Worm (Caenorhabditis elegans) whole organism, L1 larva: Measurements from ENCODE around the gene ckb-2.

Experiments
- C16A3.4 ChIP-seq: fragments of 150-350 bp; optimal IDR thresholded peaks from 2 replicates; lab custom pipeline; 2014; ENCODE audit warnings: missing biosample characterization, missing genetic modification characterization
- C34B4.2 ChIP-seq: sonication (generic microtip); optimal IDR thresholded peaks from 2 replicates; lab custom pipeline; 2017; ENCODE audit warnings: mild to moderate bottlenecking, missing genetic modification characterization, missing compliant biosample characterization
- aha-1 ChIP-seq: fragments of 150-350 bp; optimal IDR thresholded peaks from 2 replicates; lab custom pipeline; 2014; ENCODE audit warnings: missing biosample characterization, missing genetic modification characterization
- alr-1 ChIP-seq: fragments of 200-800 bp; sonication (Bioruptor generic); optimal IDR thresholded peaks from 2 replicates; lab custom pipeline; 2018; ENCODE audit warnings: borderline replicate concordance, mild to moderate bottlenecking, missing genetic modification characterization, missing compliant biosample characterization
- ceh-8 ChIP-seq: fragments of 200-800 bp; sonication (Bioruptor generic); optimal IDR thresholded peaks from 2 replicates; lab custom pipeline; 2018; ENCODE audit warnings: mild to moderate bottlenecking, missing genetic modification characterization, moderate library complexity, missing compliant biosample characterization
- ceh-82 ChIP-seq, 3 experiments: fragments of 150-350 bp in 1 of 3; sonication (generic microtip) in 2 of 3; optimal IDR thresholded peaks; 2 replicates each; lab custom pipeline; 2014 to 2017; ENCODE audit warnings: missing biosample characterization in 3 of 3, missing genetic modification characterization in 3 of 3
- ceh-88 ChIP-seq: fragments of 200-800 bp; sonication (Bioruptor generic); IDR thresholded peaks from 2 replicates; pipeline ENCODE4 v1.3.6; 2022; ENCODE audit warnings: missing genetic modification characterization, missing compliant biosample characterization
- ceh-90 ChIP-seq: sonication (generic microtip); optimal IDR thresholded peaks from 2 replicates; lab custom pipeline; 2016; ENCODE audit warnings: missing genetic modification characterization, missing compliant biosample characterization
- ces-1 ChIP-seq: fragments of 150-350 bp; optimal IDR thresholded peaks from 2 replicates; lab custom pipeline; 2014; ENCODE audit warnings: missing biosample characterization, missing genetic modification reagents, missing genetic modification characterization
- dsc-1 ChIP-seq: sonication (generic microtip); optimal IDR thresholded peaks from 2 replicates; lab custom pipeline; 2016; ENCODE audit warnings: mild to moderate bottlenecking, missing genetic modification characterization, missing compliant biosample characterization
- efl-1 ChIP-seq, 4 experiments: fragments of 150-350 bp; optimal IDR thresholded peaks in 3 of 4; peaks in 1 of 4; 1 replicate in 1 of 4; 2 replicates in 3 of 4; lab custom pipeline; 2014; ENCODE audit warnings: missing biosample characterization in 2 of 4, missing genetic modification characterization in 2 of 4, missing genetic modification reagents in 2 of 4
- egl-13 ChIP-seq: sonication (generic microtip); optimal IDR thresholded peaks from 2 replicates; lab custom pipeline; 2016; ENCODE audit warnings: missing genotype, missing genetic modification reagents, missing genetic modification characterization, missing compliant biosample characterization
- elt-2 ChIP-seq: sonication (generic microtip); optimal IDR thresholded peaks from 2 replicates; lab custom pipeline; 2016; ENCODE audit warnings: missing genetic modification characterization, mild to moderate bottlenecking, inconsistent platforms, missing compliant biosample characterization, missing genetic modification reagents
- elt-3 ChIP-seq, 6 experiments: fragments of 150-350 bp in 1 of 6; sonication (generic microtip); optimal IDR thresholded peaks; 2 replicates each; lab custom pipeline; 2017 to 2018; ENCODE audit warnings: missing biosample characterization in 6 of 6, missing genetic modification characterization in 6 of 6, inconsistent platforms in 1 of 6
- ets-5 ChIP-seq: fragments of 200-800 bp; sonication (Bioruptor generic); IDR thresholded peaks from 2 replicates; pipeline ENCODE4 v1.3.6; 2022; ENCODE audit warnings: missing genetic modification characterization, missing compliant biosample characterization
- fkh-4 ChIP-seq: sonication (generic microtip); optimal IDR thresholded peaks from 2 replicates; lab custom pipeline; 2016; ENCODE audit warnings: missing compliant biosample characterization, missing genetic modification characterization, borderline replicate concordance
- fkh-8 ChIP-seq: sonication (generic microtip); optimal IDR thresholded peaks from 2 replicates; lab custom pipeline; 2016; ENCODE audit warnings: mild to moderate bottlenecking, missing genetic modification characterization, missing compliant biosample characterization
- fos-1 ChIP-seq: fragments of 150-350 bp; optimal IDR thresholded peaks from 2 replicates; lab custom pipeline; 2014; ENCODE audit warnings: missing biosample characterization, missing genetic modification characterization
- grh-1 ChIP-seq: fragments of 200-800 bp; sonication (Bioruptor generic); IDR thresholded peaks from 2 replicates; pipeline ENCODE4 v1.3.6; 2022; ENCODE audit warnings: missing genetic modification reagents, missing genetic modification characterization, missing compliant biosample characterization
- hlh-17 ChIP-seq: fragments of 200-800 bp; sonication (Bioruptor generic); optimal IDR thresholded peaks from 2 replicates; lab custom pipeline; 2018; ENCODE audit warnings: missing genetic modification characterization, mild to moderate bottlenecking, missing compliant biosample characterization, moderate library complexity, borderline replicate concordance
- irx-1 ChIP-seq: sonication (generic microtip); optimal IDR thresholded peaks from 2 replicates; lab custom pipeline; 2016; ENCODE audit warnings: missing genetic modification characterization, missing compliant biosample characterization
- isw-1 ChIP-seq: fragments of 200-800 bp; sonication (Bioruptor generic); IDR thresholded peaks from 2 replicates; pipeline ENCODE4 v1.3.6; 2022; ENCODE audit warnings: missing genetic modification characterization, missing compliant biosample characterization
- lin-13 ChIP-seq: fragments of 150-350 bp; optimal IDR thresholded peaks from 2 replicates; lab custom pipeline; 2014; ENCODE audit warnings: missing biosample characterization, missing genetic modification reagents, missing genetic modification characterization
- lin-14 ChIP-seq: fragments of 200-800 bp; sonication (Bioruptor generic); optimal IDR thresholded peaks from 2 replicates; lab custom pipeline; 2018; ENCODE audit warnings: mild to moderate bottlenecking, missing genetic modification characterization, moderate library complexity, missing compliant biosample characterization
- lin-35 ChIP-seq, 2 experiments: fragments of 150-350 bp; optimal IDR thresholded peaks; 2 replicates each; lab custom pipeline; 2014; ENCODE audit warnings: missing biosample characterization in 2 of 2, missing genetic modification characterization in 2 of 2, missing genetic modification reagents in 2 of 2
- lin-39 ChIP-seq: fragments of 150-350 bp; optimal IDR thresholded peaks from 2 replicates; lab custom pipeline; 2014; ENCODE audit warnings: missing biosample characterization, missing genetic modification reagents, missing genetic modification characterization
- lir-3 ChIP-seq: sonication (generic microtip); optimal IDR thresholded peaks from 2 replicates; lab custom pipeline; 2016; ENCODE audit warnings: mild to moderate bottlenecking, missing genetic modification characterization, moderate library complexity, missing compliant biosample characterization; ENCODE audit not compliant: poor library complexity
- mdl-1 ChIP-seq, 2 experiments: fragments of 150-350 bp; optimal IDR thresholded peaks; 2 replicates each; lab custom pipeline; 2014 to 2017; ENCODE audit warnings: missing biosample characterization in 2 of 2, missing genetic modification characterization in 2 of 2, inconsistent platforms in 1 of 2
- mef-2 ChIP-seq: fragments of 150-350 bp; optimal IDR thresholded peaks from 2 replicates; lab custom pipeline; 2014; ENCODE audit warnings: missing biosample characterization, missing genetic modification characterization
- mep-1 ChIP-seq: fragments of 150-350 bp; optimal IDR thresholded peaks from 2 replicates; lab custom pipeline; 2014; ENCODE audit warnings: missing biosample characterization, missing genetic modification characterization
- nhr-11 ChIP-seq: fragments of 150-350 bp; optimal IDR thresholded peaks from 2 replicates; lab custom pipeline; 2014; ENCODE audit warnings: missing biosample characterization, missing genetic modification characterization
- nhr-12 ChIP-seq: sonication (generic microtip); optimal IDR thresholded peaks from 2 replicates; lab custom pipeline; 2017; ENCODE audit warnings: missing biosample characterization, missing genetic modification characterization
- nhr-19 ChIP-seq: fragments of 200-800 bp; sonication (Bioruptor generic); conservative IDR thresholded peaks from 2 replicates; pipeline ENCODE4 v1.3.6; 2022; ENCODE audit warnings: missing genetic modification characterization, missing compliant biosample characterization
- nhr-237 ChIP-seq: fragments of 150-350 bp; optimal IDR thresholded peaks from 2 replicates; lab custom pipeline; 2014; ENCODE audit warnings: missing biosample characterization, missing genetic modification characterization
- nhr-28 ChIP-seq: fragments of 150-350 bp; optimal IDR thresholded peaks from 2 replicates; lab custom pipeline; 2014; ENCODE audit warnings: missing biosample characterization, missing genetic modification characterization
- nhr-47 ChIP-seq: sonication (generic microtip); optimal IDR thresholded peaks from 2 replicates; lab custom pipeline; 2016; ENCODE audit warnings: mild to moderate bottlenecking, missing genetic modification characterization, moderate library complexity, missing compliant biosample characterization
- nhr-71 ChIP-seq: sonication (generic microtip); optimal IDR thresholded peaks from 2 replicates; lab custom pipeline; 2016; ENCODE audit warnings: mild to moderate bottlenecking, missing genetic modification characterization, moderate library complexity, missing compliant biosample characterization
- nhr-76 ChIP-seq: sonication (generic microtip); optimal IDR thresholded peaks from 2 replicates; lab custom pipeline; 2017; ENCODE audit warnings: missing biosample characterization, missing genetic modification characterization
- nhr-84 ChIP-seq: sonication (generic microtip); optimal IDR thresholded peaks from 2 replicates; lab custom pipeline; 2017; ENCODE audit warnings: missing biosample characterization, missing genetic modification characterization
- pag-3 ChIP-seq: sonication (generic microtip); optimal IDR thresholded peaks from 2 replicates; lab custom pipeline; 2017; ENCODE audit warnings: missing genetic modification characterization, mild to moderate bottlenecking, missing compliant biosample characterization, antibody characterized with exemption, borderline replicate concordance; ENCODE audit not compliant: insufficient read depth
- pax-3 ChIP-seq: fragments of 200-800 bp; sonication (Bioruptor generic); optimal IDR thresholded peaks from 2 replicates; lab custom pipeline; 2018; ENCODE audit warnings: mild to moderate bottlenecking, missing genetic modification characterization, moderate library complexity, missing compliant biosample characterization
- pqm-1 ChIP-seq: sonication (generic microtip); optimal IDR thresholded peaks from 3 replicates; lab custom pipeline; 2017; ENCODE audit warnings: missing biosample characterization, missing genetic modification characterization
- rnt-1 ChIP-seq: sonication (generic microtip); optimal IDR thresholded peaks from 2 replicates; lab custom pipeline; 2016; ENCODE audit warnings: mild to moderate bottlenecking, missing genetic modification characterization, moderate library complexity, missing compliant biosample characterization
- snpc-4 ChIP-seq: fragments of 150-350 bp; optimal IDR thresholded peaks from 2 replicates; lab custom pipeline; 2014; ENCODE audit warnings: missing biosample characterization, missing genetic modification characterization
- snu-23 ChIP-seq: sonication (generic microtip); optimal IDR thresholded peaks from 2 replicates; lab custom pipeline; 2016; ENCODE audit warnings: missing genetic modification characterization, missing compliant biosample characterization
- sptf-1 ChIP-seq: fragments of 150-350 bp; optimal IDR thresholded peaks from 2 replicates; lab custom pipeline; 2014; ENCODE audit warnings: missing biosample characterization, missing genetic modification characterization
- sup-37 ChIP-seq: fragments of 200-800 bp; sonication (Bioruptor generic); optimal IDR thresholded peaks from 2 replicates; lab custom pipeline; 2018; ENCODE audit warnings: mild to moderate bottlenecking, missing genetic modification characterization, missing compliant biosample characterization
- tlp-1 ChIP-seq: fragments of 150-350 bp; optimal IDR thresholded peaks from 2 replicates; lab custom pipeline; 2014; ENCODE audit warnings: missing biosample characterization, missing genetic modification characterization
- unc-130 ChIP-seq: fragments of 150-350 bp; optimal IDR thresholded peaks from 2 replicates; lab custom pipeline; 2017; ENCODE audit warnings: missing biosample characterization, missing genetic modification characterization, inconsistent platforms
- unc-86 ChIP-seq: sonication (generic microtip); optimal IDR thresholded peaks from 2 replicates; lab custom pipeline; 2016; ENCODE audit warnings: missing genetic modification characterization, missing compliant biosample characterization
- unc-98 ChIP-seq: fragments of 200-800 bp; sonication (Bioruptor generic); IDR thresholded peaks from 2 replicates; pipeline ENCODE4 v1.3.6; 2022; ENCODE audit warnings: missing genetic modification characterization, missing compliant biosample characterization
- vab-15 ChIP-seq: sonication (generic microtip); optimal IDR thresholded peaks from 2 replicates; lab custom pipeline; 2017; ENCODE audit warnings: missing genotype, mild to moderate bottlenecking, missing genetic modification characterization, missing compliant biosample characterization
- zag-1 ChIP-seq: fragments of 150-350 bp; optimal IDR thresholded peaks from 2 replicates; lab custom pipeline; 2014; ENCODE audit warnings: missing biosample characterization, missing genetic modification characterization
- ztf-4 ChIP-seq: fragments of 150-350 bp; optimal IDR thresholded peaks from 2 replicates; lab custom pipeline; 2014; ENCODE audit warnings: missing biosample characterization, missing genetic modification characterization

Gene ckb-2

ce11 chrIII:4343070-4343469 lies 24.7 kb upstream of the ckb-2 start, which contains the start of the genes B0285.3 and lcmt-1 (continued):
- TF ChIP-seq isw-1 (GFP tag; lab: Robert Waterston, UW) (peak; percentile 5; the same call in 1 of the 2 replicates), lin-14 (peak; percentile 87), elt-2 (tag; lab: Kevin White, UChicago) (no peak), hlh-17 (GFP tag; lab: Kevin White, UChicago) (no peak), fkh-8 (tag; lab: Kevin White, UChicago) (peak; percentile 38), C34B4.2 (no peak), pqm-1 (tag; lab: Kevin White, UChicago) (no peak), rnt-1 (tag; lab: Kevin White, UChicago) (peak; percentile 94), nhr-71 (peak; percentile 73), unc-98 (GFP tag; lab: Robert Waterston, UW) (no peak), aha-1 (no peak), nhr-12 (tag; lab: Kevin White, UChicago) (no peak), vab-15 (tag; lab: Kevin White, UChicago) (no peak), dsc-1 (peak; percentile 75), sptf-1 (tag; lab: Kevin White, UChicago) (no peak), sup-37 (no peak), lin-35 (GFP tag; optimal IDR thresholded peaks at IDR 0.05; lab: Kevin White, UChicago) (peak; percentile 31 to 50), grh-1 (no peak), nhr-76 (no peak), irx-1 (tag; lab: Kevin White, UChicago) (peak; percentile 79), lin-39 (tag; lab: Kevin White, UChicago) (no peak), nhr-28 (tag; lab: Kevin White, UChicago) (no peak), lir-3 (tag; lab: Kevin White, UChicago) (peak; percentile 87), nhr-84 (tag; lab: Kevin White, UChicago) (no peak), snu-23 (GFP tag; lab: Kevin White, UChicago) (peak; percentile 68), nhr-19 (GFP tag; lab: Robert Waterston, UW) (peak; percentile 49), fos-1 (tag; lab: Kevin White, UChicago) (no peak), C16A3.4 (tag; lab: Kevin White, UChicago) (no peak), ceh-90 (peak; percentile 84), fkh-4 (tag; lab: Kevin White, UChicago) (peak; percentile 75), ceh-88 (GFP tag; lab: Robert Waterston, UW) (no peak), ets-5 (GFP tag; lab: Robert Waterston, UW) (no peak), mdl-1 (tag; optimal IDR thresholded peaks at IDR 0.05; lab: Kevin White, UChicago) (no peak), pax-3 (tag; lab: Kevin White, UChicago) (peak; percentile 12), alr-1 (tag; lab: Kevin White, UChicago) (no peak), ceh-8 (no peak), mef-2 (tag; lab: Kevin White, UChicago) (no peak), ces-1 (GFP tag; lab: Kevin White, UChicago) (no peak), snpc-4 (peak; percentile 23), nhr-237 (tag; lab: Kevin White, UChicago) (no peak), mep-1 (peak; percentile 70), tlp-1 (tag; lab: Kevin White, UChicago) (no peak), egl-13 (peak; percentile 41)

ce11 chrIII:4345034-4345433 lies 22.7 kb upstream of the ckb-2 start, which contains the start of gene hse-5:
TSS of gene hse-5 (plus strand) at chrIII:4345334.
- TF ChIP-seq ceh-88 (GFP tag; lab: Robert Waterston, UW): no peak
- no peak for TF ChIP-seq zag-1
- no peak for TF ChIP-seq pqm-1 (tag; lab: Kevin White, UChicago)
- TF ChIP-seq unc-130: no peak
- TF ChIP-seq mdl-1 (tag; optimal IDR thresholded peaks at IDR 0.05; lab: Kevin White, UChicago): no peak
- TF ChIP-seq efl-1 (optimal IDR thresholded peaks at IDR 0.05; lab: Kevin White, UChicago): no peak
- no peak for TF ChIP-seq efl-1 (GFP tag; optimal IDR thresholded peaks at IDR 0.05 in 1 of 2; lab: Kevin White, UChicago)
- TF ChIP-seq lin-13 (GFP tag; lab: Kevin White, UChicago): no peak
- TF ChIP-seq unc-86: no peak
- TF ChIP-seq ztf-4 (tag; lab: Kevin White, UChicago): no peak
- no peak for TF ChIP-seq pax-3 (tag; lab: Kevin White, UChicago)
- TF ChIP-seq ceh-8: no peak
- TF ChIP-seq nhr-47 (tag; lab: Kevin White, UChicago): no peak
- no peak for TF ChIP-seq pag-3
- no peak for TF ChIP-seq elt-3 (tag; optimal IDR thresholded peaks at IDR 0.05; lab: Kevin White, UChicago)
- no peak for TF ChIP-seq nhr-11 (tag; lab: Kevin White, UChicago)
- TF ChIP-seq ceh-82 (tag; optimal IDR thresholded peaks at IDR 0.05; lab: Kevin White, UChicago): no peak
- no peak for TF ChIP-seq fos-1 (tag; lab: Kevin White, UChicago)
